Worm (Caenorhabditis elegans) whole organism, late embryonic: Measurements from ENCODE around the gene R09D1.12.

Experiments used
- C38D4.7 ChIP-seq: fragments of 200-800 bp; sonication (Bioruptor generic); optimal IDR thresholded peaks from 2 replicates; lab custom pipeline; 2018; ENCODE audit warnings: mild to moderate bottlenecking, missing genetic modification characterization, moderate library complexity, missing compliant biosample characterization
- K02D7.2 ChIP-seq: sonication (generic microtip); optimal IDR thresholded peaks from 2 replicates; lab custom pipeline; 2017; ENCODE audit warnings: mild to moderate bottlenecking, missing genetic modification characterization, missing compliant biosample characterization
- ama-1 ChIP-seq: fragments of 150-350 bp; optimal IDR thresholded peaks from 2 replicates; lab custom pipeline; 2014
- che-1 ChIP-seq: sonication (generic microtip); optimal IDR thresholded peaks from 2 replicates; lab custom pipeline; 2016; ENCODE audit warnings: mild to moderate bottlenecking, missing genetic modification characterization, missing compliant biosample characterization
- dve-1 ChIP-seq: sonication (generic microtip); optimal IDR thresholded peaks from 2 replicates; lab custom pipeline; 2017; ENCODE audit warnings: antibody characterized with exemption, mild to moderate bottlenecking, missing genetic modification characterization, missing compliant biosample characterization
- eyg-1 ChIP-seq: sonication (generic microtip); optimal IDR thresholded peaks from 2 replicates; lab custom pipeline; 2016; ENCODE audit warnings: missing genotype, missing genetic modification characterization, missing compliant biosample characterization
- gmeb-2 ChIP-seq: sonication (generic microtip); optimal IDR thresholded peaks from 2 replicates; lab custom pipeline; 2016; ENCODE audit warnings: missing genetic modification characterization, inconsistent platforms, missing compliant biosample characterization
- hlh-8 ChIP-seq: sonication (generic microtip); optimal IDR thresholded peaks from 2 replicates; lab custom pipeline; 2016; ENCODE audit warnings: missing genotype, missing genetic modification characterization, missing compliant biosample characterization
- lim-6 ChIP-seq: sonication (generic microtip); optimal IDR thresholded peaks from 2 replicates; lab custom pipeline; 2016; ENCODE audit warnings: missing genetic modification characterization, missing compliant biosample characterization
- nhr-11 ChIP-seq: fragments of 150-350 bp; optimal IDR thresholded peaks from 2 replicates; lab custom pipeline; 2014; ENCODE audit warnings: missing biosample characterization, missing genetic modification characterization
- pag-3 ChIP-seq: sonication (generic microtip); optimal IDR thresholded peaks from 2 replicates; lab custom pipeline; 2016; ENCODE audit warnings: missing compliant biosample characterization, missing genetic modification characterization, borderline replicate concordance
- pqm-1 ChIP-seq: sonication (generic microtip); optimal IDR thresholded peaks from 2 replicates; lab custom pipeline; 2016; ENCODE audit warnings: missing genetic modification characterization, missing compliant biosample characterization
- pros-1 ChIP-seq: fragments of 150-350 bp; optimal IDR thresholded peaks from 2 replicates; lab custom pipeline; 2014; ENCODE audit warnings: missing biosample characterization, missing genetic modification reagents, missing genetic modification characterization
- ref-2 ChIP-seq: sonication (generic microtip); optimal IDR thresholded peaks from 2 replicates; lab custom pipeline; 2016; ENCODE audit warnings: missing genetic modification characterization, missing compliant biosample characterization

ce11 chrII:9477567-9477966, 25.5 kb upstream of the R09D1.12 start, which contains the start of gene chil-27:
- TF ChIP-seq pag-3 (no peak), eyg-1 (no peak), ama-1 (lab: Kevin White, UChicago) (no peak), dve-1 (tag; lab: Kevin White, UChicago) (no peak), C38D4.7 (GFP tag; lab: Kevin White, UChicago) (no peak), pqm-1 (tag; lab: Kevin White, UChicago) (no peak), nhr-11 (tag; lab: Kevin White, UChicago) (no peak), K02D7.2 (tag; lab: Kevin White, UChicago) (no peak), hlh-8 (tag; lab: Kevin White, UChicago) (no peak), che-1 (tag; lab: Kevin White, UChicago) (no peak), lim-6 (tag; lab: Kevin White, UChicago) (no peak), gmeb-2 (no peak), ref-2 (no peak), pros-1 (tag; lab: Kevin White, UChicago) (no peak)
